Worm (Caenorhabditis elegans) whole organism, midembryonic: Measurements from ENCODE around the gene hpo-10.

Source experiments
- T22C8.4 ChIP-seq: fragments of 200-800 bp; sonication (Bioruptor generic); IDR thresholded peaks from 2 replicates; pipeline ENCODE4 v1.3.6; 2022; ENCODE audit warnings: missing genetic modification characterization, missing compliant biosample characterization
- cog-1 ChIP-seq: sonication (generic microtip); optimal IDR thresholded peaks from 2 replicates; lab custom pipeline; 2016; ENCODE audit warnings: missing genetic modification characterization, missing compliant biosample characterization
- flt-1 ChIP-seq: fragments of 200-800 bp; sonication (Bioruptor generic); IDR thresholded peaks from 2 replicates; pipeline ENCODE4 v1.3.6; 2022; ENCODE audit warnings: missing genetic modification characterization, missing compliant biosample characterization
- klf-2 ChIP-seq: fragments of 200-800 bp; sonication (Bioruptor generic); conservative IDR thresholded peaks from 2 replicates; pipeline ENCODE4 v1.3.6; 2022; ENCODE audit warnings: missing genetic modification reagents, missing genetic modification characterization, missing compliant biosample characterization
- med-1 ChIP-seq: sonication (generic microtip); optimal IDR thresholded peaks from 2 replicates; lab custom pipeline; 2017; ENCODE audit warnings: missing genetic modification characterization, mild to moderate bottlenecking, missing compliant biosample characterization, antibody characterized with exemption, missing genetic modification reagents; ENCODE audit not compliant: insufficient read depth
- ref-1 ChIP-seq: fragments of 200-800 bp; sonication (Bioruptor generic); conservative IDR thresholded peaks from 2 replicates; pipeline ENCODE4 v1.3.6; 2022; ENCODE audit warnings: missing genetic modification reagents, missing genetic modification characterization, missing compliant biosample characterization
- tab-1 ChIP-seq: fragments of 200-800 bp; sonication (Bioruptor generic); IDR thresholded peaks from 2 replicates; pipeline ENCODE4 v1.3.6; 2022; ENCODE audit warnings: missing genetic modification characterization, missing compliant biosample characterization
- ztf-23 ChIP-seq: fragments of 200-800 bp; sonication (Bioruptor generic); IDR thresholded peaks from 2 replicates; pipeline ENCODE4 v1.3.6; 2022; ENCODE audit warnings: missing genetic modification reagents, missing genetic modification characterization, missing compliant biosample characterization
- ztf-29 ChIP-seq: fragments of 200-800 bp; sonication (Bioruptor generic); IDR thresholded peaks from 2 replicates; pipeline ENCODE4 v1.3.6; 2022; ENCODE audit warnings: missing genetic modification reagents, missing genetic modification characterization, missing compliant biosample characterization

The hpo-10 gene

DNA sequence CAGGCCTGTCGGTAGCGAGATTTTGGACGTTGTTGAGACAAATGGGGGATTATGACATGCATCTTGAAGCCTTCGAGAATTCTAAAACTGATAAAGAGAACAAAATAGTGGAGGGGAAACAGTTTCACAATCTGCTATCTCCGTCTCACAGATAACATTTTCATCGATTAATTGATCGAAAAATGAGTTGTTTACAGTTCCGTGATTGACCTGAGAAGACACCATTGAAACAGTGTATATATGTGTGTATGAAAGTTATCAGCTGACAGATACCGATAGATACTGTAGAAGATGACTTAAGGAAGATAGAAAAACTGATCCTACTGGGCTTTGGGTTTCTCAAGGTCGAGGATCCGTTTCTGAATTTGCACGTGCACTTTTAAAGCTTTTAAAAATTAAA is 40.1 kb upstream of the hpo-10 start:
- TF ChIP-seq T22C8.4 (no peak), ztf-29 (GFP tag; lab: Robert Waterston, UW) (no peak), klf-2 (GFP tag; lab: Robert Waterston, UW) (no peak), ztf-23 (GFP tag; lab: Robert Waterston, UW) (no peak)

DNA sequence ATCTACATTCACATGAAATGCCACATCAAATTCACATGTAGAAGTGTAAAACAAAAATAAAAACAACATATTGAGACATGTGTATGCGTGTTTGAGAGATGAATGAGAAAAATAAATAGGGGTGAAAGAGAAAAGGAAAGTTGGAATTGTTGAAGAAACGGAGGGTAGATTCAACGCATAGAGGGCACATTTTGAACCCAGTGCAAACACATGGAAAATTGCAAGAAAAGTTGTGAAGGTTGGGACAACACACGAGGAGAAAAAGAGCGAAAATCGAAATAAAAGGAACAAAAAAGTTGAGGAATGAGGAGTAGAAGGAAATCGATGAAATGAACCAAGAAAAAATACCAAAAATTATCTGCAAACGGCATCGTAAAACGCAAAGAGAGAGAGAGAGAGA is 39.7 kb upstream of the hpo-10 start:
- no peak for TF ChIP-seq med-1 (GFP tag; lab: Kevin White, UChicago)
- TF ChIP-seq T22C8.4, result no peak
- no peak for TF ChIP-seq cog-1
- no peak for TF ChIP-seq tab-1 (GFP tag; lab: Robert Waterston, UW)
- TF ChIP-seq klf-2 (GFP tag; lab: Robert Waterston, UW), result no peak
- no peak for TF ChIP-seq flt-1 (GFP tag; lab: Robert Waterston, UW)
- no peak for TF ChIP-seq ref-1
- TF ChIP-seq ztf-23 (GFP tag; lab: Robert Waterston, UW), result no peak
- no peak for TF ChIP-seq ztf-29 (GFP tag; lab: Robert Waterston, UW)

DNA sequence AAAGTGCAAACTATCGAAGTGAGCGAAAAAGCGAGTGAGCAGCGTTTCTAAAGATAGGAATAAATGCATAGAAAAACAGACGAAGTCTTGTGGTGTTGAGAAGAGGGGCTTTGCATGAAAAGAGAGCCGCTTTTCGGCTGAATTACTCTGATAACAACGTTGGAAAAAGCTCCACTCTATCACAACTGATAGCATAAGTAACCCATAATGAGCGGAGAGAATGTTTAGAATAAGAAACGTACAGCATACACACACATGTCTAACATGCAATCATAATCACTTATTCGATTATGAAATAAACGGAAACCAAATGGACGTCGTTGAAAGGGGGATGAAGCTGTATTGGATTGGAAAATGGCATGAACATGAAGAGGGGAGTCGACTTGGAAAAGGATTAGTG is 39.0 kb upstream of the hpo-10 start:
- TF ChIP-seq klf-2 (GFP tag; lab: Robert Waterston, UW), result no peak
- TF ChIP-seq ref-1, result no peak
- TF ChIP-seq cog-1, result no peak
- TF ChIP-seq T22C8.4, result no peak
- TF ChIP-seq ztf-23 (GFP tag; lab: Robert Waterston, UW), result no peak

DNA sequence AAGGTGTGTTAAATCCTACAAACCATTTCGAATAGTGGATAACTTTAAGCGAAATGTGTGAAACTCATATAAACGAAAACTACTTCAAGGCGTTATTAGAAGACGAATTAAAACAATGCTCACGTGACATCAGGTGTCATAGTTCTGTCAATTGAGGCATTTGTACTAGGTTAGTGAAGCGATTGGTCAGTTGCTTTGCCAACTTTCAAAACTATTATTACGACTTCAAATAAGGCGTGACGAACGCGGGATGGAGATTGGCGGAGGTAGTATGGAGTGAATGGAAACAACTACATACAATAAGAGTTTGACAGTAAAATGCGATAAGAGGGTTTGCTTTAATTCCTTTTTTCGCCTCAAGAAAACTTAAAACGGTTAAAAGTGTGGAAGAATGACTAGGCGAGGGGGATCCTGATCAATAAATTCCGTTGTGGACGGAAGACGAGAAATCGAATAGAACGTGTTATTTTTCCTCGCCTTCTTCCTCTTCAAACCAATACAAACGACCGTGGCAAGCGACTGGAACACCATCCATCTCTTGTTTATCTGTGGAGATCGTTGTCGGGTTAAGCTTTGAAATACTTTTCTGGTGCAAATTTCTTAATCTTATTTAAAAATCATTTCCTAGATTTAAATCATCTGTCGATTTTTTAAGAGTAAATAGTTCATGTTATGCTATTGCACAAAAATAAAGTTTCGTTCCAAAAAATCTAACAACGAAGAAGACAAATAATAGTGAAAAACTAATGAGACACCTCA is 38.3 kb upstream of the hpo-10 start:
- TF ChIP-seq cog-1 (no peak), med-1 (GFP tag; lab: Kevin White, UChicago) (no peak), flt-1 (GFP tag; lab: Robert Waterston, UW) (no peak), ztf-23 (GFP tag; lab: Robert Waterston, UW) (no peak), T22C8.4 (no peak), klf-2 (GFP tag; lab: Robert Waterston, UW) (no peak), tab-1 (GFP tag; lab: Robert Waterston, UW) (no peak), ref-1 (no peak), ztf-29 (GFP tag; lab: Robert Waterston, UW) (no peak)

DNA sequence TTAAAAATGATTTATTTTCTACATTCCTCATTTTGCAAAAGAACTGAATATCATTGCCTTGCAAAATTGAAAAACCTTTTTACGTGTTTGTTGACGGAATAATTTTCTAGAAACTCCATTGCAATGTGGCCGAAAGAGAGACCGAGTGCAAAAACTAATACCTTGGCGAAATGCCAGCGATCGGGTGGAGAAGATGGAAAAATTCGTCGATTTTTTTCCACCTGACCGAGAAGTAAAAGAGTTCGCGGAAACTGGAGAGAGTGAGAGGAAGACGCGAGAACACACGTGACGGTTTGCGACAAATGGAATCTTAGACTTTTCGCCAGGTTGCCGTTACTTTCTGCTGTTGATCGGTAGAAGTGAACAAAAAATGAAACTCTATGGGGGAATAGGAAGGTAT is 37.6 kb upstream of the hpo-10 start:
- TF ChIP-seq ztf-23 (GFP tag; lab: Robert Waterston, UW) (no peak), klf-2 (GFP tag; lab: Robert Waterston, UW) (no peak), cog-1 (no peak), ref-1 (no peak), med-1 (GFP tag; lab: Kevin White, UChicago) (no peak), tab-1 (GFP tag; lab: Robert Waterston, UW) (no peak), flt-1 (GFP tag; lab: Robert Waterston, UW) (no peak), ztf-29 (GFP tag; lab: Robert Waterston, UW) (no peak), T22C8.4 (no peak)

DNA sequence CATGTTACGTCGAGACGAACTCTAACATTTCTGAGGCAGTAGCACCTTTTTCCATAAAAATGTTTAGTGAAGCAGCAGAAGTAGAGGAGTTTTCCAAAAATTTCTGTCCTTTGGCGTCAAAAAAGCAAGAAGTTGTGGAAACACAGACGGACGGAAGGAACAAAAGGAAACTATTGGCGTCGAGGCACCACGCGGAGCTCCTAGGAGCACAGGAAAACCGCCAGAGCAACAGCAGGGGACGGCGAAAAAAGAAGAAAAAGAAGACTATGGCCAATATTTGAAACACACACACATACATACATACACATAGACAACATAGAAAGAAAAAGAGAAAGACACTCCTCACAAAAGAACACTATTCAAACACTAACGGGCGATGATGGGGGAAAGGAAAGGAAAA is 36.4 kb upstream of the hpo-10 start:
- no peak for TF ChIP-seq med-1 (GFP tag; lab: Kevin White, UChicago)
- TF ChIP-seq T22C8.4, result no peak
- no peak for TF ChIP-seq klf-2 (GFP tag; lab: Robert Waterston, UW)
- TF ChIP-seq cog-1, result no peak
- TF ChIP-seq ztf-23 (GFP tag; lab: Robert Waterston, UW), result no peak
- TF ChIP-seq flt-1 (GFP tag; lab: Robert Waterston, UW), result no peak
- TF ChIP-seq ztf-29 (GFP tag; lab: Robert Waterston, UW), result no peak
- no peak for TF ChIP-seq ref-1
- no peak for TF ChIP-seq tab-1 (GFP tag; lab: Robert Waterston, UW)

DNA sequence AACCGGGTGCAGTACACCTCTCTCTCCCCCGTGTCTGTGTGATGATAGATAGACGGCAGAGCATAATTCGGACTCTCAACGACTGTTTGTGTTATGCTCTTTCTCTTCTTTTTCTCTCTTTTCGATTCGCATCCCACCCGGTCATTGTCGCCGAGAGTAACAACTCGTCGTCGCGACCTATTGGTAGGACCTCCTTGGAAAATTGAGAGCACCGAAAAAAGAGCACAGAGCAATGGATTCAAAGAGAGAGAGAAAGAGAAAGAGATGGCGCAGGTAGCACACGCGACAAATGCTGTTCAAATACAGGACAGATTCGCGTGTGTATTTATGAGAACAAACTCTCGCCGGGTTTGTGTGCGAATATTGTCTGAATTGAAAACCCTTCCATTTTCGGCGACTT is 35.6 kb upstream of the hpo-10 start:
- TF ChIP-seq ztf-23 (GFP tag; lab: Robert Waterston, UW) (no peak), cog-1 (no peak), klf-2 (GFP tag; lab: Robert Waterston, UW) (no peak), med-1 (GFP tag; lab: Kevin White, UChicago) (no peak), tab-1 (GFP tag; lab: Robert Waterston, UW) (no peak), ref-1 (no peak), flt-1 (GFP tag; lab: Robert Waterston, UW) (no peak), T22C8.4 (no peak), ztf-29 (GFP tag; lab: Robert Waterston, UW) (no peak)

DNA sequence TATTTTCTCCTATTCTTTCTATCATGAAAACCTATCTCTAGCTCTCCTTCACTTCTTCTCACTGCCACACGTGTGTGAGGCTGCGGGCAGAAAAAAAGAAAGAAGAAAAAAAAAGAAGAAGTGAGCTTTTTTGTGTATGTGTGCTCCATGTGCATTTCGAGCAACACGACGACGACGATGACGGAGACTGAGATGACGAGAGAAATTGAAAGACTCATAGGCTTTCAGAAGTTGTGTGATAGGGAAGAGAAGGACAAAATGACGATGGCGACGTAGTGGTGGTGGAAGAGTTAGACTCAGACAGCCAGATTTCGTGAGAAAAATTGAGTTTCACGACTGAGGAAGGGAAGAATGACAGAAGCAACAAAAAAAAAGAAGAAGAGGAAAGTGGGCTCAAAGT is 33.8 kb upstream of the hpo-10 start:
- TF ChIP-seq tab-1 (GFP tag; lab: Robert Waterston, UW) (no peak), flt-1 (GFP tag; lab: Robert Waterston, UW) (no peak), ztf-29 (GFP tag; lab: Robert Waterston, UW) (no peak), med-1 (GFP tag; lab: Kevin White, UChicago) (no peak), ref-1 (no peak), ztf-23 (GFP tag; lab: Robert Waterston, UW) (no peak), klf-2 (GFP tag; lab: Robert Waterston, UW) (no peak)

DNA sequence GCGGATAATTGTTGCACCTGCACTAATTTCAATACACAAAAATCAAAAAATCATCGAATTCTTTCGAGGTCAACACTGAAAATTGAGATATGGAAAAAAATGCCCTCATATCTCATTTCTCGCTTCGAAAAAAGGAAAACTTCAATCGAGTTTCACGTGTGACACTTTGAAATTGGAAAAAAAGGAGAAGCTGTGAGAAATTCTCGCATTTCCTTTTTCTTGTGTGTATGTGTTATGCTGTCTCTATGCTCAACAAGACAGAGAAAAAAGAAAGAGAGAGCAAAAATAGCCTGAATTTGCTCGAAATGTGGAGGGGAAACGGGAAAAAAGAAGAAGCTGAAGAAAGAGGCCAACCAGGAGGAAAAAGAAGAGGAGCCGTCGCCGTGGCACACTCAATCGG is 32.9 kb upstream of the hpo-10 start:
- TF ChIP-seq ztf-29 (GFP tag; lab: Robert Waterston, UW) (no peak), flt-1 (GFP tag; lab: Robert Waterston, UW) (no peak), T22C8.4 (no peak), tab-1 (GFP tag; lab: Robert Waterston, UW) (no peak), cog-1 (no peak), med-1 (GFP tag; lab: Kevin White, UChicago) (no peak), klf-2 (GFP tag; lab: Robert Waterston, UW) (no peak), ztf-23 (GFP tag; lab: Robert Waterston, UW) (no peak), ref-1 (no peak)

DNA sequence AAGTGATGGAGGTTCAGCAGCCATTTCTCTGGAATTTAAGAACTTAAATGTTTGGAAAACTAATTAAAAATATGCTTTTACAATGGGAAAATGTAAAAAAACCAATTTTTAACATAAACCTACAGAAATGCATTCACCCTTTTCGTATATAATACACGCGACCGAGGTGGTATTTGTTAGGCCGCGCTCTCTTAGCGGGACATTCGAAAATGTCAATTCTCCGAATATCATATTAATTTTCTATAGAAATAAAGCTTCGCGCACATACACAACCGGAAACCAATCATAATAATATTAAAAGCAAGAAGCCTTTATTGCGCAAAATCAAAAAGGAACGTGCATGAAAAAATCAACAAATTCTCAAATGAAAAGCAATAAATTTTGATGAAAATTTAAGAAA is 26.0 kb upstream of the hpo-10 start, which contains the start of gene ddx-23:
ddx-23 (minus strand) TSS at position 30 of the 400 bp plus-strand sequence.
- TF ChIP-seq T22C8.4, result no peak
- TF ChIP-seq ztf-23 (GFP tag; lab: Robert Waterston, UW), result 0 out of 2 replicates have a peak, but pooled peaks have one; percentile 11
- no peak for TF ChIP-seq ztf-29 (GFP tag; lab: Robert Waterston, UW)
- no peak for TF ChIP-seq flt-1 (GFP tag; lab: Robert Waterston, UW)
- no peak for TF ChIP-seq ref-1
